Fruit fly (Drosophila melanogaster) whole organism, embryonic: ENCODE measurements around the gene CG17549.

ENCODE experiments used
- Abd-B ChIP-seq: fragments of 200-800 bp; sonication (Bioruptor generic); optimal IDR thresholded peaks from 2 replicates; lab custom pipeline; 2018; ENCODE audit warnings: missing biosample characterization, mild to moderate bottlenecking, missing genetic modification characterization, moderate library complexity
- Antp ChIP-seq: fragments of 200-800 bp; sonication (Bioruptor generic); optimal IDR thresholded peaks from 3 replicates; lab custom pipeline; 2016; ENCODE audit warnings: missing biosample characterization, missing genetic modification characterization
- Bteb2 ChIP-seq: fragments of 200-800 bp; sonication (Bioruptor generic); optimal IDR thresholded peaks from 2 replicates; lab custom pipeline; 2016; ENCODE audit warnings: missing biosample characterization, missing genetic modification characterization
- CG10462 ChIP-seq: fragments of 200-800 bp; sonication (Bioruptor generic); optimal IDR thresholded peaks from 2 replicates; lab custom pipeline; 2016; ENCODE audit warnings: missing biosample characterization, missing genetic modification characterization
- CG11247 ChIP-seq: fragments of 200-800 bp; sonication (Bioruptor generic); IDR thresholded peaks from 2 replicates; pipeline ENCODE4 v1.3.6; 2022; ENCODE audit warnings: missing biosample characterization, missing genetic modification characterization
- CG14965 ChIP-seq: fragments of 200-800 bp; sonication (Bioruptor generic); optimal IDR thresholded peaks from 2 replicates; lab custom pipeline; 2016; ENCODE audit warnings: missing biosample characterization, missing genetic modification characterization, borderline replicate concordance
- CG1529 ChIP-seq: fragments of 200-800 bp; sonication (Bioruptor generic); optimal IDR thresholded peaks from 3 replicates; lab custom pipeline; 2018; ENCODE audit warnings: missing biosample characterization, missing genetic modification characterization
- CG17186 ChIP-seq: fragments of 200-800 bp; sonication (Bioruptor generic); optimal IDR thresholded peaks from 3 replicates; lab custom pipeline; 2017; ENCODE audit warnings: missing biosample characterization, missing genetic modification reagents, missing genetic modification characterization
- CG17359 ChIP-seq: fragments of 200-800 bp; sonication (Bioruptor generic); optimal IDR thresholded peaks from 3 replicates; lab custom pipeline; 2018; ENCODE audit warnings: missing biosample characterization, mild to moderate bottlenecking, missing genetic modification characterization, moderate library complexity
- CG17612 ChIP-seq: fragments of 200-800 bp; sonication (Bioruptor generic); IDR thresholded peaks from 2 replicates; pipeline ENCODE4 v1.3.6; 2022; ENCODE audit warnings: missing biosample characterization, missing genetic modification characterization
- CG17802 ChIP-seq: fragments of 200-800 bp; sonication (Bioruptor generic); optimal IDR thresholded peaks from 2 replicates; lab custom pipeline; 2018; ENCODE audit warnings: missing biosample characterization, mild to moderate bottlenecking, missing genetic modification characterization, moderate library complexity
- CG2116 ChIP-seq: fragments of 200-800 bp; sonication (Bioruptor generic); optimal IDR thresholded peaks from 3 replicates; lab custom pipeline; 2018; ENCODE audit warnings: missing biosample characterization, mild to moderate bottlenecking, missing genetic modification characterization
- CG30020 ChIP-seq: fragments of 200-800 bp; optimal IDR thresholded peaks from 2 replicates; lab custom pipeline; 2019; ENCODE audit warnings: missing biosample characterization, mild to moderate bottlenecking, missing genetic modification characterization, moderate library complexity
- CG3163 ChIP-seq: fragments of 200-800 bp; sonication (Bioruptor generic); optimal IDR thresholded peaks from 3 replicates; lab custom pipeline; 2016; ENCODE audit warnings: missing biosample characterization, missing genetic modification characterization
- CG34376 ChIP-seq: fragments of 200-800 bp; sonication (Bioruptor generic); optimal IDR thresholded peaks from 2 replicates; lab custom pipeline; 2018; ENCODE audit warnings: missing biosample characterization, mild to moderate bottlenecking, missing genetic modification characterization
- CG4282 ChIP-seq: fragments of 200-800 bp; sonication (Bioruptor generic); optimal IDR thresholded peaks from 2 replicates; lab custom pipeline; 2016; ENCODE audit warnings: missing biosample characterization, missing genetic modification characterization
- CG4820 ChIP-seq: fragments of 200-800 bp; sonication (Bioruptor generic); optimal IDR thresholded peaks from 3 replicates; lab custom pipeline; 2016; ENCODE audit warnings: missing biosample characterization, missing genetic modification characterization
- CG6272 ChIP-seq: fragments of 200-800 bp; sonication (Bioruptor generic); IDR thresholded peaks from 2 replicates; pipeline ENCODE4 v1.3.6; 2022; ENCODE audit warnings: missing biosample characterization, missing genetic modification characterization
- CG6813 ChIP-seq: fragments of 200-800 bp; sonication (Bioruptor generic); optimal IDR thresholded peaks from 2 replicates; lab custom pipeline; 2017; ENCODE audit warnings: missing biosample characterization, missing genetic modification characterization, mild to moderate bottlenecking, moderate library complexity, missing genetic modification reagents
- CG8478 ChIP-seq: fragments of >200 bp; optimal IDR thresholded peaks from 2 replicates; lab custom pipeline; 2018
- CG8924 ChIP-seq: fragments of 200-800 bp; optimal IDR thresholded peaks from 3 replicates; lab custom pipeline; 2019; ENCODE audit warnings: missing biosample characterization, mild to moderate bottlenecking, missing genetic modification characterization, moderate library complexity
- CG9609 ChIP-seq: fragments of 200-800 bp; sonication (Bioruptor generic); optimal IDR thresholded peaks from 3 replicates; lab custom pipeline; 2016; ENCODE audit warnings: missing biosample characterization, missing genetic modification characterization
- CG9797 ChIP-seq: fragments of 200-800 bp; sonication (Bioruptor generic); optimal IDR thresholded peaks from 3 replicates; lab custom pipeline; 2018; ENCODE audit warnings: missing biosample characterization, mild to moderate bottlenecking, missing genetic modification characterization
- CG9932 ChIP-seq: fragments of 200-800 bp; sonication (Bioruptor generic); IDR thresholded peaks from 2 replicates; pipeline ENCODE4 v1.3.6; 2022; ENCODE audit warnings: missing biosample characterization, missing genetic modification characterization
- Elba2 ChIP-seq: fragments of 200-800 bp; sonication (Bioruptor generic); optimal IDR thresholded peaks from 3 replicates; lab custom pipeline; 2016; ENCODE audit warnings: missing biosample characterization, missing genetic modification characterization
- Fer1 ChIP-seq: fragments of 200-800 bp; sonication (Bioruptor generic); optimal IDR thresholded peaks from 2 replicates; lab custom pipeline; 2017; ENCODE audit warnings: missing biosample characterization, mild to moderate bottlenecking, missing genetic modification characterization
- GATAe ChIP-seq: fragments of 200-800 bp; sonication (Bioruptor generic); conservative IDR thresholded peaks from 2 replicates; pipeline ENCODE4 v1.3.6; 2022; ENCODE audit warnings: missing biosample characterization, missing genetic modification characterization
- HHEX ChIP-seq: fragments of 200-800 bp; sonication (Bioruptor generic); optimal IDR thresholded peaks from 3 replicates; lab custom pipeline; 2017; ENCODE audit warnings: missing biosample characterization, mild to moderate bottlenecking, missing genetic modification characterization, missing genetic modification reagents
- Hey ChIP-seq: fragments of 200-800 bp; sonication (Bioruptor generic); optimal IDR thresholded peaks from 3 replicates; lab custom pipeline; 2018; ENCODE audit warnings: missing biosample characterization, mild to moderate bottlenecking, missing genetic modification characterization
- Kr ChIP-seq: fragments of 200-800 bp; sonication (Bioruptor generic); optimal IDR thresholded peaks from 2 replicates; lab custom pipeline; 2017; ENCODE audit warnings: missing biosample characterization, mild to moderate bottlenecking, missing genetic modification characterization
- Myb ChIP-seq: fragments of 200-800 bp; sonication (Bioruptor generic); optimal IDR thresholded peaks from 2 replicates; lab custom pipeline; 2016; ENCODE audit warnings: missing biosample characterization, missing genetic modification characterization
- Rx ChIP-seq: fragments of 200-800 bp; sonication (Bioruptor generic); IDR thresholded peaks from 2 replicates; pipeline ENCODE4 v1.3.6; 2022; ENCODE audit warnings: missing biosample characterization, missing genetic modification characterization
- Xbp1 ChIP-seq: fragments of 200-800 bp; sonication (Bioruptor generic); optimal IDR thresholded peaks from 3 replicates; lab custom pipeline; 2016; ENCODE audit warnings: missing biosample characterization, mild to moderate bottlenecking, missing genetic modification characterization
- abd-A ChIP-seq: fragments of 200-800 bp; sonication (Bioruptor generic); optimal IDR thresholded peaks from 3 replicates; lab custom pipeline; 2019; ENCODE audit warnings: missing biosample characterization, mild to moderate bottlenecking, missing genetic modification characterization, moderate library complexity
- bcd ChIP-seq: fragments of 200-800 bp; sonication (Bioruptor generic); optimal IDR thresholded peaks from 2 replicates; lab custom pipeline; 2017; ENCODE audit warnings: missing biosample characterization, mild to moderate bottlenecking, missing genetic modification characterization
- crc ChIP-seq: fragments of 200-800 bp; sonication (Bioruptor generic); optimal IDR thresholded peaks from 2 replicates; lab custom pipeline; 2016; ENCODE audit warnings: missing biosample characterization, missing genetic modification characterization
- ems ChIP-seq: fragments of 200-800 bp; sonication (Bioruptor generic); optimal IDR thresholded peaks from 3 replicates; lab custom pipeline; 2016; ENCODE audit warnings: missing biosample characterization, missing genetic modification characterization
- ewg ChIP-seq: fragments of 200-800 bp; sonication (Bioruptor generic); optimal IDR thresholded peaks from 3 replicates; lab custom pipeline; 2017; ENCODE audit warnings: mild to moderate bottlenecking, missing biosample characterization, missing genetic modification reagents, missing genetic modification characterization
- fru ChIP-seq: fragments of >200 bp; optimal IDR thresholded peaks from 2 replicates; lab custom pipeline; 2017
- grau ChIP-seq: fragments of 200-800 bp; optimal IDR thresholded peaks from 3 replicates; lab custom pipeline; 2019; ENCODE audit warnings: missing biosample characterization, mild to moderate bottlenecking, missing genetic modification characterization, moderate library complexity
- gt ChIP-seq: fragments of 200-800 bp; sonication (Bioruptor generic); IDR thresholded peaks from 2 replicates; pipeline ENCODE4 v1.3.6; 2022; ENCODE audit warnings: missing biosample characterization, missing genetic modification characterization
- hth ChIP-seq: fragments of >200 bp; optimal IDR thresholded peaks from 2 replicates; lab custom pipeline; 2017; ENCODE audit warnings: inconsistent platforms
- lbe ChIP-seq: fragments of 200-800 bp; sonication (Bioruptor generic); optimal IDR thresholded peaks from 2 replicates; lab custom pipeline; 2016; ENCODE audit warnings: missing biosample characterization, mild to moderate bottlenecking, missing genetic modification characterization
- nom ChIP-seq: fragments of 200-800 bp; sonication (Bioruptor generic); optimal IDR thresholded peaks from 2 replicates; lab custom pipeline; 2017; ENCODE audit warnings: missing biosample characterization, missing genetic modification characterization, mild to moderate bottlenecking, moderate library complexity, missing genetic modification reagents
- pros ChIP-seq: fragments of 200-800 bp; sonication (Bioruptor generic); optimal IDR thresholded peaks from 3 replicates; lab custom pipeline; 2019; ENCODE audit warnings: missing biosample characterization, mild to moderate bottlenecking, missing genetic modification characterization, moderate library complexity
- pum ChIP-seq: fragments of 200-800 bp; sonication (Bioruptor generic); optimal IDR thresholded peaks from 2 replicates; lab custom pipeline; 2016; ENCODE audit warnings: missing biosample characterization, missing genetic modification characterization
- repo ChIP-seq: fragments of 200-800 bp; sonication (Bioruptor generic); optimal IDR thresholded peaks from 2 replicates; lab custom pipeline; 2016; ENCODE audit warnings: missing biosample characterization, missing genetic modification characterization
- trem ChIP-seq: fragments of 200-800 bp; optimal IDR thresholded peaks from 3 replicates; lab custom pipeline; 2019; ENCODE audit warnings: missing biosample characterization, mild to moderate bottlenecking, missing genetic modification characterization, moderate library complexity
- usp ChIP-seq: fragments of >200 bp; optimal IDR thresholded peaks from 2 replicates; lab custom pipeline; 2017; ENCODE audit warnings: missing biosample characterization, missing genetic modification characterization
- zfh1 ChIP-seq: fragments of 200-800 bp; sonication (Bioruptor generic); IDR thresholded peaks from 3 replicates; pipeline ENCODE4 v1.3.6; 2022; ENCODE audit warnings: missing biosample characterization, missing genetic modification characterization

The CG17549 gene

DNA sequence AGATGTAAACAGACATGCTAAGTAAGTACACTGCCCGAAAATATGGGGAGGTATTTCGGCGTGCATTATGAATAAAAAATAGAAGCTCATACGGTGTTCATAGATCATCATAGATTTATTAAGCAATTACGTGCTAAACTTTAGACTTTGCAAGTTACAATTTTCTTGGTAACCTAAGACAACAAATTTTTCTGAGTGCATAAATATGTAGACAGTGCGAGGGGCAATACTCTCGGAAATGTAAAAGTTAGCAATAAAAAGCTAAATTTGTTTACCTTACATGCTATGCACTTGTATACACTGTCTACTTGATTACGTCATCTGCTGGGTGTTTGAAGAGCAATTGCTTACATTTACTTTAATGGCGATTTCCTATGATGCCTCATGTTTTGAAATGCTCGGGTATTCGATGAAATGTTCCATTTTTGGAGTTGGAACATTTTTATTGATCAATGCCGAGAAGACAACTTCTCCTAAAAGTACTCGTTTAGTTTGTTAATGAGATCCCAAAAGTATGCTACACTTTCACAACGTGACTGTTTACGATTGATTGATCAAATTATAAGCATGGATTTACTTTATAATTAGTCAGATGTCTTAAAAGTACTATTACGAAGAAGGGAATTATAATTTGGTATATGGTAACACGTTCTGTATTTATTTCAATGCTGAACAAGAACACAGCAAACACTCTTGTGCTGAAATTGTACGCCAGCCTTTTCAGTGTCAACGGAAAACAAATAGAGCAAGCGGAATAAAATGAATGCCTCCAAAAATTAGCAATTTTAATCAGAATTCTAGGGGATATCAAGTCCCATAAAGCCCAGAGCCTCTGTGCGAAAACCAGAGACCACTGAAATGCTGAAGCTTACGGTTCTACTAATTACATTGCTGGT lies 27.0 kb upstream of the CG17549 start, which contains the start of gene Lectin-galC1 (continued):
- TF ChIP-seq CG6272 (peak; percentile 71; the same call in 1 of the 2 replicates), Fer1 (GFP tag; lab: Kevin White, UChicago) (peak; percentile 82), pros (GFP tag; lab: Kevin White, UChicago) (no peak), GATAe (GFP tag; lab: Robert Waterston, UW) (no peak), CG17186 (GFP tag; lab: Kevin White, UChicago) (peak; percentile 76), CG4282 (peak; percentile 77), nom (GFP tag; lab: Kevin White, UChicago) (no peak), Kr (GFP tag; lab: Kevin White, UChicago) (no peak), crc (GFP tag; lab: Kevin White, UChicago) (peak; percentile 72), usp (GFP tag; lab: Kevin White, UChicago) (no peak), CG34376 (GFP tag; lab: Kevin White, UChicago) (no peak), CG6813 (peak; percentile 85), CG2116 (GFP tag; lab: Kevin White, UChicago) (peak; percentile 70), CG9797 (GFP tag; lab: Kevin White, UChicago) (no peak), CG17612 (GFP tag; lab: Robert Waterston, UW) (peak; percentile 14; the same call in 1 of the 2 replicates), Hey (tag; lab: Kevin White, UChicago) (peak; percentile 28), bcd (GFP tag; lab: Kevin White, UChicago) (peak; percentile 81), lbe (GFP tag; lab: Kevin White, UChicago) (no peak), CG9609 (peak; percentile 86), CG30020 (tag; lab: Kevin White, UChicago) (peak; percentile 46), pum (GFP tag; lab: Kevin White, UChicago) (peak; percentile 88), gt (peak; percentile 54; the same call in 1 of the 2 replicates), CG1529 (GFP tag; lab: Kevin White, UChicago) (peak; percentile 86), ems (GFP tag; lab: Kevin White, UChicago) (peak; percentile 89), HHEX (GFP tag; lab: Kevin White, UChicago) (peak; percentile 84), abd-A (peak; percentile 18), hth (lab: Kevin White, UChicago) (no peak), CG9932 (GFP tag; lab: Robert Waterston, UW) (peak; percentile 63), fru (no peak), CG11247 (peak; percentile 70; the same call in 1 of the 2 replicates), CG8924 (tag; lab: Kevin White, UChicago) (peak; percentile 92), Myb (GFP tag; lab: Kevin White, UChicago) (peak; percentile 69), CG4820 (peak; percentile 90), Bteb2 (GFP tag; lab: Kevin White, UChicago) (peak; percentile 82), repo (peak; percentile 81), CG14965 (GFP tag; lab: Kevin White, UChicago) (peak; percentile 77), Rx (GFP tag; lab: Robert Waterston, UW) (peak; percentile 75), CG17359 (tag; lab: Kevin White, UChicago) (peak; percentile 92), ewg (GFP tag; lab: Kevin White, UChicago) (peak; percentile 81), CG10462 (GFP tag; lab: Kevin White, UChicago) (peak; percentile 90), CG17802 (peak; percentile 68), grau (tag; lab: Kevin White, UChicago) (peak; percentile 85), Elba2 (peak; percentile 15), zfh1 (GFP tag; lab: Robert Waterston, UW) (peak; percentile 89), Xbp1 (peak; percentile 91), Abd-B (GFP tag; lab: Kevin White, UChicago) (peak; percentile 80), trem (tag; lab: Kevin White, UChicago) (peak; percentile 81), Antp (peak; percentile 93), CG3163 (peak; percentile 74), CG8478 (lab: Kevin White, UChicago) (no peak)
